Worm (Caenorhabditis elegans) whole organism, L3 larva: Measurements from ENCODE around the gene Y51H7C.9.

Source experiments
- ama-1 ChIP-seq: fragments of 150-350 bp; optimal IDR thresholded peaks from 2 replicates; lab custom pipeline; 2018
- elt-1 ChIP-seq: fragments of 150-350 bp; optimal IDR thresholded peaks from 2 replicates; lab custom pipeline; 2014; ENCODE audit warnings: missing biosample characterization, missing genetic modification characterization
- jun-1 ChIP-seq: fragments of 150-350 bp; optimal IDR thresholded peaks from 2 replicates; lab custom pipeline; 2014; ENCODE audit warnings: missing biosample characterization, missing genetic modification reagents, missing genetic modification characterization
- nfya-1 ChIP-seq: sonication (generic microtip); optimal IDR thresholded peaks from 2 replicates; lab custom pipeline; 2017; ENCODE audit warnings: missing genetic modification characterization, mild to moderate bottlenecking, missing compliant biosample characterization, antibody characterized with exemption, moderate library complexity; ENCODE audit not compliant: insufficient read depth
- nhr-23 ChIP-seq: fragments of 150-350 bp; optimal IDR thresholded peaks from 2 replicates; lab custom pipeline; 2014; ENCODE audit warnings: missing biosample characterization, missing genetic modification reagents, missing genetic modification characterization
- nhr-237 ChIP-seq: fragments of 150-350 bp; optimal IDR thresholded peaks from 2 replicates; lab custom pipeline; 2014; ENCODE audit warnings: missing biosample characterization, missing genetic modification characterization
- nhr-25 ChIP-seq: sonication (generic microtip); optimal IDR thresholded peaks from 2 replicates; lab custom pipeline; 2017; ENCODE audit warnings: missing biosample characterization, missing genetic modification characterization
- nhr-28 ChIP-seq: fragments of 150-350 bp; optimal IDR thresholded peaks from 2 replicates; lab custom pipeline; 2014; ENCODE audit warnings: missing biosample characterization, missing genetic modification characterization
- pha-4 ChIP-seq: fragments of 150-350 bp; optimal IDR thresholded peaks from 2 replicates; lab custom pipeline; 2014; ENCODE audit warnings: missing biosample characterization, missing genetic modification reagents, missing genetic modification characterization
- pqm-1 ChIP-seq: fragments of 150-350 bp; optimal IDR thresholded peaks from 2 replicates; lab custom pipeline; 2017; ENCODE audit warnings: missing biosample characterization, missing genetic modification characterization, inconsistent platforms
- sea-2 ChIP-seq: fragments of 150-350 bp; sonication (generic microtip); optimal IDR thresholded peaks from 4 replicates; lab custom pipeline; 2014; ENCODE audit warnings: missing biosample characterization, missing genetic modification reagents, missing genetic modification characterization
- unc-62 ChIP-seq: fragments of 150-350 bp; sonication (generic microtip); optimal IDR thresholded peaks from 4 replicates; lab custom pipeline; 2014; ENCODE audit warnings: missing biosample characterization, missing genetic modification reagents, missing genetic modification characterization
- zag-1 ChIP-seq: fragments of 150-350 bp; optimal IDR thresholded peaks from 2 replicates; lab custom pipeline; 2014; ENCODE audit warnings: missing biosample characterization, missing genetic modification characterization

DNA sequence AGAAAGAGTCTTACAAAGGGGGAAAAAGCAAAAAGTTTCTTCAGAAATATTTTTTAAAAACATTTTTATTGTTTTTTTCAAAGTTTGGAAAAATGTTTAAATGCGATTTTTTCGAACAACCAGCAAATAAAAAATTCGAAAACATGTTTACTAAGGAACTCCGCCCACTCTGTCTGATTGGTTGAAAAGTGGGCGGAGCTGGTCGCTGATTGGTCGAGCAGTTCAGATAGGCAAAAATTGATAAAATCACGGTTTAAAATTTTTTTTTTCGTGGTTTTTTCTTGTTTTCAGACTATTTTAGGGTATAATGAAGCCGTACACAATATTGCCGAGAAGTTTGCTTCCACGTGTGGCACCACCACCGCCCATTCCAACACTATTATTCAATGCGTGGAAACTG lies 39.1 kb downstream of the Y51H7C.9 start:
- TF ChIP-seq nhr-237 (tag; lab: Kevin White, UChicago) (no peak), jun-1 (tag; lab: Kevin White, UChicago) (no peak), nfya-1 (tag; lab: Kevin White, UChicago) (peak; percentile 51), ama-1 (no peak), nhr-28 (tag; lab: Kevin White, UChicago) (no peak), nhr-25 (tag; lab: Kevin White, UChicago) (no peak), nhr-23 (tag; lab: Kevin White, UChicago) (no peak), pqm-1 (no peak), sea-2 (no peak), unc-62 (GFP tag; lab: Kevin White, UChicago) (no peak), elt-1 (tag; lab: Kevin White, UChicago) (no peak), zag-1 (tag; lab: Kevin White, UChicago) (no peak), pha-4 (tag; lab: Kevin White, UChicago) (no peak)
